Worm (Caenorhabditis elegans) whole organism, L2 larva: ENCODE measurements around the gene F36H1.3.

Experiments used
- C34F6.9 ChIP-seq: fragments of 150-350 bp; optimal IDR thresholded peaks from 2 replicates; lab custom pipeline; 2014; ENCODE audit warnings: missing biosample characterization, missing genetic modification characterization
- F13H6.1 ChIP-seq: sonication (generic microtip); optimal IDR thresholded peaks from 2 replicates; lab custom pipeline; 2016; ENCODE audit warnings: missing genetic modification characterization, missing compliant biosample characterization
- R02D3.7 ChIP-seq: fragments of 150-350 bp; optimal IDR thresholded peaks from 2 replicates; lab custom pipeline; 2014; ENCODE audit warnings: missing biosample characterization, missing genetic modification characterization
- Y55F3AM.14 ChIP-seq: fragments of 200-800 bp; sonication (Bioruptor generic); optimal IDR thresholded peaks from 2 replicates; lab custom pipeline; 2018; ENCODE audit warnings: mild to moderate bottlenecking, missing genetic modification characterization, missing compliant biosample characterization
- ZK546.5 ChIP-seq: sonication (generic microtip); optimal IDR thresholded peaks from 2 replicates; lab custom pipeline; 2017; ENCODE audit warnings: missing biosample characterization, missing genetic modification characterization
- alr-1 ChIP-seq: fragments of 150-350 bp; optimal IDR thresholded peaks from 2 replicates; lab custom pipeline; 2014; ENCODE audit warnings: missing biosample characterization, missing genetic modification characterization
- aly-2 ChIP-seq: fragments of 150-350 bp; optimal IDR thresholded peaks from 2 replicates; lab custom pipeline; 2014; ENCODE audit warnings: missing biosample characterization, missing genetic modification characterization
- ama-1 ChIP-seq: fragments of 150-350 bp; optimal IDR thresholded peaks from 2 replicates; lab custom pipeline; 2018; ENCODE audit warnings: inconsistent platforms
- blmp-1 ChIP-seq: sonication (generic microtip); optimal IDR thresholded peaks from 2 replicates; lab custom pipeline; 2017; ENCODE audit warnings: missing genetic modification characterization, mild to moderate bottlenecking, missing compliant biosample characterization, antibody characterized with exemption, moderate library complexity; ENCODE audit not compliant: insufficient read depth
- ceh-16 ChIP-seq: fragments of 150-350 bp; optimal IDR thresholded peaks from 2 replicates; lab custom pipeline; 2014; ENCODE audit warnings: missing biosample characterization, missing genetic modification characterization
- ceh-82 ChIP-seq: fragments of 150-350 bp; optimal IDR thresholded peaks from 2 replicates; lab custom pipeline; 2014; ENCODE audit warnings: missing biosample characterization, missing genetic modification characterization
- crh-2 ChIP-seq: sonication (generic microtip); optimal IDR thresholded peaks from 2 replicates; lab custom pipeline; 2017; ENCODE audit warnings: missing biosample characterization, missing genetic modification characterization
- dmd-4 ChIP-seq: sonication (generic microtip); optimal IDR thresholded peaks from 2 replicates; lab custom pipeline; 2017; ENCODE audit warnings: missing biosample characterization, missing genetic modification characterization
- egl-27 ChIP-seq: sonication (generic microtip); optimal IDR thresholded peaks from 3 replicates; lab custom pipeline; 2017; ENCODE audit warnings: missing biosample characterization, missing genetic modification reagents, missing genetic modification characterization
- elt-1 ChIP-seq: fragments of 150-350 bp; optimal IDR thresholded peaks from 2 replicates; lab custom pipeline; 2014; ENCODE audit warnings: missing biosample characterization, missing genetic modification characterization
- elt-3 ChIP-seq: sonication (generic microtip); optimal IDR thresholded peaks from 2 replicates; lab custom pipeline; 2017; ENCODE audit warnings: missing biosample characterization, missing genetic modification characterization
- fos-1 ChIP-seq: fragments of 150-350 bp; optimal IDR thresholded peaks from 2 replicates; lab custom pipeline; 2014; ENCODE audit warnings: missing biosample characterization, missing genetic modification characterization
- gmeb-1 ChIP-seq: fragments of 150-350 bp; optimal IDR thresholded peaks from 2 replicates; lab custom pipeline; 2014; ENCODE audit warnings: missing biosample characterization, missing genetic modification characterization
- lin-11 ChIP-seq: fragments of 150-350 bp; sonication (generic microtip); optimal IDR thresholded peaks from 2 replicates; lab custom pipeline; 2014; ENCODE audit warnings: missing biosample characterization, missing genetic modification characterization, inconsistent platforms, mixed read lengths
- lin-13 ChIP-seq: fragments of 150-350 bp; optimal IDR thresholded peaks from 2 replicates; lab custom pipeline; 2014; ENCODE audit warnings: missing biosample characterization, missing genetic modification reagents, missing genetic modification characterization
- lin-39 ChIP-seq: fragments of 150-350 bp; optimal IDR thresholded peaks from 2 replicates; lab custom pipeline; 2014; ENCODE audit warnings: missing biosample characterization, missing genetic modification reagents, missing genetic modification characterization
- lsy-2 ChIP-seq, 2 experiments: fragments of 150-350 bp in 1 of 2; sonication (generic microtip) in 1 of 2; optimal IDR thresholded peaks; 2 replicates each; lab custom pipeline; 2014 to 2017; ENCODE audit warnings: missing biosample characterization in 2 of 2, missing genetic modification characterization in 2 of 2
- mab-5 ChIP-seq: fragments of 150-350 bp; optimal IDR thresholded peaks from 2 replicates; lab custom pipeline; 2014; ENCODE audit warnings: missing biosample characterization, missing genetic modification characterization
- mbf-1 ChIP-seq: sonication (generic microtip); optimal IDR thresholded peaks from 2 replicates; lab custom pipeline; 2017; ENCODE audit warnings: missing biosample characterization, missing genetic modification characterization
- mdl-1 ChIP-seq, 2 experiments: fragments of 150-350 bp in 1 of 2; sonication (generic microtip) in 1 of 2; optimal IDR thresholded peaks; 2 replicates each; lab custom pipeline; 2017; ENCODE audit warnings: missing biosample characterization in 2 of 2, missing genetic modification characterization in 2 of 2
- nhr-10 ChIP-seq: sonication (generic microtip); optimal IDR thresholded peaks from 2 replicates; lab custom pipeline; 2017; ENCODE audit warnings: missing biosample characterization, missing genetic modification characterization
- nhr-11 ChIP-seq: fragments of 150-350 bp; optimal IDR thresholded peaks from 2 replicates; lab custom pipeline; 2014; ENCODE audit warnings: missing biosample characterization, missing genetic modification characterization
- nhr-12 ChIP-seq: fragments of 150-350 bp; optimal IDR thresholded peaks from 2 replicates; lab custom pipeline; 2014; ENCODE audit warnings: missing biosample characterization, missing genetic modification characterization
- nhr-129 ChIP-seq: fragments of 150-350 bp; optimal IDR thresholded peaks from 2 replicates; lab custom pipeline; 2014; ENCODE audit warnings: missing biosample characterization, missing genetic modification characterization
- nhr-21 ChIP-seq: fragments of 150-350 bp; optimal IDR thresholded peaks from 2 replicates; lab custom pipeline; 2014; ENCODE audit warnings: missing biosample characterization, missing genetic modification characterization
- nhr-23 ChIP-seq: fragments of 150-350 bp; optimal IDR thresholded peaks from 2 replicates; lab custom pipeline; 2014; ENCODE audit warnings: missing biosample characterization, missing genetic modification reagents, missing genetic modification characterization
- nhr-237 ChIP-seq: fragments of 150-350 bp; optimal IDR thresholded peaks from 2 replicates; lab custom pipeline; 2014; ENCODE audit warnings: missing biosample characterization, missing genetic modification characterization
- nhr-25 ChIP-seq: fragments of 150-350 bp; sonication (generic microtip); optimal IDR thresholded peaks from 3 replicates; lab custom pipeline; 2014; ENCODE audit warnings: missing biosample characterization, missing genetic modification characterization
- nhr-6 ChIP-seq: fragments of 150-350 bp; optimal IDR thresholded peaks from 2 replicates; lab custom pipeline; 2014; ENCODE audit warnings: missing biosample characterization, missing genetic modification characterization
- nhr-77 ChIP-seq: fragments of 150-350 bp; optimal IDR thresholded peaks from 2 replicates; lab custom pipeline; 2014; ENCODE audit warnings: missing biosample characterization, missing genetic modification characterization
- peb-1 ChIP-seq: fragments of 150-350 bp; optimal IDR thresholded peaks from 2 replicates; lab custom pipeline; 2014; ENCODE audit warnings: missing biosample characterization, missing genetic modification characterization
- sem-4 ChIP-seq: fragments of 150-350 bp; optimal IDR thresholded peaks from 2 replicates; lab custom pipeline; 2014; ENCODE audit warnings: missing biosample characterization, missing genetic modification reagents, missing genetic modification characterization
- skn-1 ChIP-seq: sonication (generic microtip); optimal IDR thresholded peaks from 2 replicates; lab custom pipeline; 2017; ENCODE audit warnings: missing biosample characterization, missing genetic modification characterization
- sma-3 ChIP-seq: sonication (generic microtip); optimal IDR thresholded peaks from 2 replicates; lab custom pipeline; 2016; ENCODE audit warnings: missing genetic modification reagents, missing genetic modification characterization, missing compliant biosample characterization
- sma-9 ChIP-seq, 2 experiments: fragments of 150-350 bp in 1 of 2; sonication (generic microtip) in 1 of 2; optimal IDR thresholded peaks; 2 replicates each; lab custom pipeline; 2014 to 2016; ENCODE audit warnings: missing genetic modification characterization in 2 of 2, mild to moderate bottlenecking in 1 of 2, missing biosample characterization in 1 of 2, missing compliant biosample characterization in 1 of 2, missing genetic modification reagents in 1 of 2, moderate library complexity in 1 of 2
- snpc-4 ChIP-seq: fragments of 150-350 bp; optimal IDR thresholded peaks from 2 replicates; lab custom pipeline; 2014; ENCODE audit warnings: missing biosample characterization, missing genetic modification characterization
- unc-39 ChIP-seq: fragments of 150-350 bp; optimal IDR thresholded peaks from 2 replicates; lab custom pipeline; 2014; ENCODE audit warnings: missing biosample characterization, missing genetic modification characterization
- unc-55 ChIP-seq: fragments of 150-350 bp; sonication (generic microtip); optimal IDR thresholded peaks from 3 replicates; lab custom pipeline; 2014; ENCODE audit warnings: missing biosample characterization, missing genetic modification reagents, missing genetic modification characterization
- unc-62 ChIP-seq: fragments of 150-350 bp; optimal IDR thresholded peaks from 2 replicates; lab custom pipeline; 2014; ENCODE audit warnings: missing biosample characterization, missing genetic modification reagents, missing genetic modification characterization
- zag-1 ChIP-seq: fragments of 150-350 bp; optimal IDR thresholded peaks from 2 replicates; lab custom pipeline; 2014; ENCODE audit warnings: missing biosample characterization, missing genetic modification characterization
- ztf-1 ChIP-seq: fragments of 200-800 bp; sonication (Bioruptor generic); conservative IDR thresholded peaks from 2 replicates; pipeline ENCODE4 v1.3.6; 2022; ENCODE audit warnings: missing genetic modification characterization, missing compliant biosample characterization
- ztf-11 ChIP-seq: sonication (generic microtip); optimal IDR thresholded peaks from 2 replicates; lab custom pipeline; 2017; ENCODE audit warnings: missing biosample characterization, missing genetic modification characterization
- ztf-4 ChIP-seq: fragments of 150-350 bp; optimal IDR thresholded peaks from 2 replicates; lab custom pipeline; 2014; ENCODE audit warnings: missing biosample characterization, missing genetic modification characterization

The F36H1.3 gene

DNA sequence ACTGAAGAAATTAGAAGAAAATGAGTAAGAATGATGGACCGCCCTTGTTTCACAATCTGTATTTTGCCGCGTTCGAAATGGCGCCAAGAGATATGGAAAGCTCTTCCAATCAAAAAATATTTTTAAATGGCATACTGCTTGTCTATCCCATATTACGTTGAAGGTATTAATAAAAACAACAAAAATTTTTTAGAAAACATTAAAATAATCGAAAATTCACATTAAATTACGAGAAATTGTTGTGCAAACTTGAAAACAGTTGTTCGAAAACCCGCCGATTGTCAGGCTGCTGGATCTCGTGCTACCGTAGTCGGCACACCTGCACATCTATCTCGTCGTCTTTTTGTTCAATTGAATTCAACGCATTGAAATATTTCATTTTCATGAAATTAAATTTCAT is 33.7 kb downstream of the F36H1.3 start, which contains the start of gene klc-1:
Gene klc-1 (plus strand): TSS at position 127 of the 400 bp plus-strand sequence.
- peak in 1 of 2 experiments; percentile 63 for TF ChIP-seq lsy-2 (tag; optimal IDR thresholded peaks at IDR 0.05; lab: Kevin White, UChicago)
- TF ChIP-seq mab-5 (tag; lab: Kevin White, UChicago): no peak

DNA sequence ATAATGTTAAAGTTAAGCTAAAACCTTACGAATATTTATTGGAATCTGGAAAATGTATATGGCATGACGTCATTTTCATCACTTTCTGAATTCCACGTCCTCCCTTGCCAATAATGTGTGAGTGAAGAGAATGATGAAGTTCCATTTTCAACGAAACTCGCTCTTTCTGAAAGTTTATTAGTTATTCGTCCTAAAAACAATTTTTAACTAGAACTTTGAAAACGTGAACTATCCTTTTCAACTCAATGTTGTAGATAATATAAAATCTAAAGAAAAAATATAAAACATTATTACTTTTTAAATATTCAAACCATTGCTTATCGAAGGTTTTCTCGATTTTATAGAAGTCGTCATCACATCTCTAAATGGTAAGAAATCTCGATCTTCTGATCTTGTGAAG is 39.6 kb downstream of the F36H1.3 start, which contains the start of gene M7.7:
Gene M7.7 (plus strand): TSS at position 301 of the 400 bp plus-strand sequence.
- TF ChIP-seq ZK546.5 (tag; lab: Kevin White, UChicago): no peak
- no peak for TF ChIP-seq lin-11 (tag; lab: Kevin White, UChicago)
- TF ChIP-seq nhr-23: no peak
- TF ChIP-seq egl-27: no peak

DNA sequence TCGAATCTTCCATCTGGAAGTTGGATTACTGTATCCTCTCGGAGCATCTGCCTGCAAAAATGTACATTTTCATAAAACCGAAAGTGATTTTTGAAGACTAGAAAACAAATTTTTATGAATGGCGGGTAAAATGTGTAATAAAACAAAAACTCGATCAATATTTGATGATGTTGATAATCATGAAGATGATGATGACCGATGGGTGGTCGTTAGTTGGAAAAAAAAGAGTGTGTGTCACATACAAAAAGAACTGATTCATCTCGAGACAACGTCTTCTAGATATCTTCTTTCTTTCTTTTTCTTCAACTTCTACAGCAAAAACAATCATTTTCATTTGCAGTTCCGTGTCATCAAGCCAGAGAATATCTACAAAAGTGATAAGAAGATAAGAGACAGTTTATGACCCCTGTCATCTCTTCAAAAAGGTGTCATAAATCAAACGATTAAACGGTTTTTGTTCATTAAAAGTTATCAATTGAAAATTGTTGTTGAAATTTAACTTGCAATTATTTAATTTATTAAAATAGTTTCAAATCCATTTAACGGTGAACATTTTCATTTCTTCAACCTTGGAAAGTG is 42.7 kb downstream of the F36H1.3 start, which contains the start of gene bcc-1:
Gene bcc-1 (minus strand): TSS at position 51 of the 579 bp plus-strand sequence.
- TF ChIP-seq nhr-10 (tag; lab: Kevin White, UChicago) (no peak), nhr-237 (tag; lab: Kevin White, UChicago) (no peak), lsy-2 (tag; optimal IDR thresholded peaks at IDR 0.05; lab: Kevin White, UChicago) (no peak), unc-39 (tag; lab: Kevin White, UChicago) (no peak), nhr-12 (tag; lab: Kevin White, UChicago) (no peak), unc-55 (GFP tag; lab: Kevin White, UChicago) (no peak), sma-9 (GFP tag; optimal IDR thresholded peaks at IDR 0.05; lab: Kevin White, UChicago) (peak; percentile 42), sma-9 (tag; optimal IDR thresholded peaks at IDR 0.05; lab: Kevin White, UChicago) (no peak), lin-13 (no peak), C34F6.9 (tag; lab: Kevin White, UChicago) (no peak), gmeb-1 (tag; lab: Kevin White, UChicago) (peak; percentile 23), mdl-1 (tag; optimal IDR thresholded peaks at IDR 0.05; lab: Kevin White, UChicago) (no peak), nhr-25 (peak; percentile 57), ztf-1 (no peak), ceh-16 (tag; lab: Kevin White, UChicago) (no peak), nhr-129 (tag; lab: Kevin White, UChicago) (no peak), fos-1 (peak; percentile 62), unc-62 (GFP tag; lab: Kevin White, UChicago) (no peak), ceh-82 (tag; lab: Kevin White, UChicago) (no peak), F13H6.1 (no peak), nhr-23 (no peak), ztf-11 (tag; lab: Kevin White, UChicago) (no peak), lin-11 (tag; lab: Kevin White, UChicago) (no peak), aly-2 (tag; lab: Kevin White, UChicago) (no peak), nhr-77 (tag; lab: Kevin White, UChicago) (no peak), nhr-21 (tag; lab: Kevin White, UChicago) (peak; percentile 18), nhr-6 (tag; lab: Kevin White, UChicago) (no peak), blmp-1 (tag; lab: Kevin White, UChicago) (peak; percentile 7), Y55F3AM.14 (GFP tag; lab: Kevin White, UChicago) (no peak), skn-1 (tag; lab: Kevin White, UChicago) (no peak), alr-1 (tag; lab: Kevin White, UChicago) (no peak), mab-5 (tag; lab: Kevin White, UChicago) (peak; percentile 60), mbf-1 (tag; lab: Kevin White, UChicago) (no peak), sma-3 (GFP tag; lab: Kevin White, UChicago) (peak; percentile 45), egl-27 (no peak), peb-1 (tag; lab: Kevin White, UChicago) (no peak), snpc-4 (no peak), crh-2 (tag; lab: Kevin White, UChicago) (no peak), ZK546.5 (tag; lab: Kevin White, UChicago) (no peak), R02D3.7 (tag; lab: Kevin White, UChicago) (no peak), ztf-4 (tag; lab: Kevin White, UChicago) (no peak), nhr-11 (tag; lab: Kevin White, UChicago) (no peak), elt-1 (tag; lab: Kevin White, UChicago) (no peak), ama-1 (lab: Kevin White, UChicago) (no peak), dmd-4 (tag; lab: Kevin White, UChicago) (no peak), zag-1 (tag; lab: Kevin White, UChicago) (no peak), sem-4 (no peak), elt-3 (no peak), lin-39 (tag; lab: Kevin White, UChicago) (no peak)
